Worm (Caenorhabditis elegans) whole organism, young adult: ENCODE measurements around the gene nep-20.

Experiments
- Y56A3A.18 ChIP-seq: fragments of 200-800 bp; sonication (Bioruptor generic); IDR thresholded peaks from 2 replicates; pipeline ENCODE4 v1.3.6; 2022; ENCODE audit warnings: missing genetic modification reagents, missing genetic modification characterization, missing compliant biosample characterization
- lin-54 ChIP-seq: fragments of 200-800 bp; sonication (Bioruptor generic); optimal IDR thresholded peaks from 2 replicates; lab custom pipeline; 2018; ENCODE audit warnings: mild to moderate bottlenecking, missing genetic modification characterization, missing compliant biosample characterization
- madf-3 ChIP-seq: fragments of 200-800 bp; sonication (Bioruptor generic); IDR thresholded peaks from 2 replicates; pipeline ENCODE4 v1.3.6; 2022; ENCODE audit warnings: missing genetic modification reagents, missing genetic modification characterization, missing compliant biosample characterization
- snpc-3.4 ChIP-seq: sonication (generic microtip); optimal IDR thresholded peaks from 2 replicates; lab custom pipeline; 2017; ENCODE audit warnings: missing genetic modification characterization, mild to moderate bottlenecking, missing compliant biosample characterization, antibody characterized with exemption, moderate library complexity, missing genotype, missing genetic modification reagents

- TF ChIP-seq lin-54 (GFP tag; lab: Kevin White, UChicago) (no peak), madf-3 (GFP tag; lab: Robert Waterston, UW) (no peak), snpc-3.4 (no peak), Y56A3A.18 (GFP tag; lab: Robert Waterston, UW) (no peak)
Observed at ce11 chrII:3370061-3370460, 25.3 kb downstream of the nep-20 start, which contains the start of gene Y49F6C.8.
